Worm (Caenorhabditis elegans): Measurements from ENCODE around the gene mdf-2.

The mdf-2 gene

ce11 chrIV:2601988-2602861 lies 38.7 kb downstream of the mdf-2 start:
- peak; percentile 90 for TF ChIP-seq ama-1 (optimal IDR thresholded peaks at IDR 0.05)
- peak; percentile 81 for TF ChIP-seq snpc-4 (tag; optimal IDR thresholded peaks at IDR 0.05)
- no peak for TF ChIP-seq elt-3 (tag; optimal IDR thresholded peaks at IDR 0.05)
- TF ChIP-seq sma-9 (GFP tag; optimal IDR thresholded peaks at IDR 0.05): peak; percentile 99
- no peak for TF ChIP-seq sma-9 (tag; optimal IDR thresholded peaks at IDR 0.05)
- peak; percentile 96 for TF ChIP-seq fos-1 (tag; optimal IDR thresholded peaks at IDR 0.05)
- no peak for TF ChIP-seq dmd-4 (tag; optimal IDR thresholded peaks at IDR 0.05)
- TF ChIP-seq nhr-6 (tag; optimal IDR thresholded peaks at IDR 0.05): peak; percentile 96
- peak; percentile 88 for TF ChIP-seq nhr-10 (tag; optimal IDR thresholded peaks at IDR 0.05)
- TF ChIP-seq sem-4 (tag; optimal IDR thresholded peaks at IDR 0.05): peak; percentile 93
- peak; percentile 83 for TF ChIP-seq blmp-1 (tag; optimal IDR thresholded peaks at IDR 0.05; ENCODE audit: insufficient read depth)
- TF ChIP-seq peb-1 (tag; optimal IDR thresholded peaks at IDR 0.05): no peak
- TF ChIP-seq lsy-2 (tag; optimal IDR thresholded peaks at IDR 0.05): peak; percentile 85 to 96
- peak; percentile 86 for TF ChIP-seq unc-62 (GFP tag; optimal IDR thresholded peaks at IDR 0.05)
- no peak for TF ChIP-seq ceh-16 (tag; optimal IDR thresholded peaks at IDR 0.05)
- TF ChIP-seq C34F6.9 (tag; optimal IDR thresholded peaks at IDR 0.05): peak; percentile 99
- TF ChIP-seq nhr-11 (tag; optimal IDR thresholded peaks at IDR 0.05): no peak
- peak; percentile 91 for TF ChIP-seq lin-13 (GFP tag; optimal IDR thresholded peaks at IDR 0.05)
- TF ChIP-seq nhr-237 (tag; optimal IDR thresholded peaks at IDR 0.05): no peak
- peak; percentile 95 for TF ChIP-seq gmeb-1 (tag; optimal IDR thresholded peaks at IDR 0.05)
- peak; percentile 29 for TF ChIP-seq R02D3.7 (tag; optimal IDR thresholded peaks at IDR 0.05)
- TF ChIP-seq nhr-23 (tag; optimal IDR thresholded peaks at IDR 0.05): no peak
- peak; percentile 95 for TF ChIP-seq lin-11 (tag; optimal IDR thresholded peaks at IDR 0.05)
- no peak for TF ChIP-seq lin-39 (tag; optimal IDR thresholded peaks at IDR 0.05)
- no peak for TF ChIP-seq alr-1 (tag; optimal IDR thresholded peaks at IDR 0.05)
- peak; percentile 42 for TF ChIP-seq nhr-12 (tag; optimal IDR thresholded peaks at IDR 0.05)
- TF ChIP-seq crh-2 (tag; optimal IDR thresholded peaks at IDR 0.05): peak; percentile 98
- peak; percentile 95 for TF ChIP-seq F13H6.1 (tag; optimal IDR thresholded peaks at IDR 0.05)
- TF ChIP-seq nhr-129 (tag; optimal IDR thresholded peaks at IDR 0.05): peak; percentile 99
- TF ChIP-seq ztf-1 (GFP tag; conservative IDR thresholded peaks at IDR 0.05): no peak
- TF ChIP-seq aly-2 (tag; optimal IDR thresholded peaks at IDR 0.05): no peak
- TF ChIP-seq elt-1 (tag; optimal IDR thresholded peaks at IDR 0.05): no peak
- no peak for TF ChIP-seq unc-39 (tag; optimal IDR thresholded peaks at IDR 0.05)
- peak; percentile 99 for TF ChIP-seq nhr-25 (tag; optimal IDR thresholded peaks at IDR 0.05)
- TF ChIP-seq ZK546.5 (tag; optimal IDR thresholded peaks at IDR 0.05): no peak
- TF ChIP-seq skn-1 (tag; optimal IDR thresholded peaks at IDR 0.05): peak; percentile 62
- TF ChIP-seq sma-3 (GFP tag; optimal IDR thresholded peaks at IDR 0.05): peak; percentile 99
- TF ChIP-seq egl-27 (tag; optimal IDR thresholded peaks at IDR 0.05): peak; percentile 96
- TF ChIP-seq zag-1 (tag; optimal IDR thresholded peaks at IDR 0.05): peak; percentile 14
- no peak for TF ChIP-seq ztf-11 (tag; optimal IDR thresholded peaks at IDR 0.05)
- TF ChIP-seq mbf-1 (tag; optimal IDR thresholded peaks at IDR 0.05): no peak
- TF ChIP-seq mab-5 (tag; optimal IDR thresholded peaks at IDR 0.05): peak; percentile 84
- TF ChIP-seq ztf-4 (tag; optimal IDR thresholded peaks at IDR 0.05): peak; percentile 98
- TF ChIP-seq Y55F3AM.14 (GFP tag; optimal IDR thresholded peaks at IDR 0.05): peak; percentile 87
- TF ChIP-seq nhr-21 (tag; optimal IDR thresholded peaks at IDR 0.05): peak; percentile 99
- TF ChIP-seq unc-55 (GFP tag; optimal IDR thresholded peaks at IDR 0.05): peak; percentile 79
- TF ChIP-seq nhr-77 (tag; optimal IDR thresholded peaks at IDR 0.05): peak; percentile 37
- peak; percentile 29 for TF ChIP-seq ceh-82 (tag; optimal IDR thresholded peaks at IDR 0.05)
- TF ChIP-seq mdl-1 (tag; optimal IDR thresholded peaks at IDR 0.05): peak; percentile 81 to 95

Measured in whole organism, L2 larva.